Fruit fly (Drosophila melanogaster): ENCODE data around the gene Ugt37A1.
A peak's percentile ranks its signal among the peaks of the same experiment; 100 is the strongest.

The Ugt37A1 gene

DNA sequence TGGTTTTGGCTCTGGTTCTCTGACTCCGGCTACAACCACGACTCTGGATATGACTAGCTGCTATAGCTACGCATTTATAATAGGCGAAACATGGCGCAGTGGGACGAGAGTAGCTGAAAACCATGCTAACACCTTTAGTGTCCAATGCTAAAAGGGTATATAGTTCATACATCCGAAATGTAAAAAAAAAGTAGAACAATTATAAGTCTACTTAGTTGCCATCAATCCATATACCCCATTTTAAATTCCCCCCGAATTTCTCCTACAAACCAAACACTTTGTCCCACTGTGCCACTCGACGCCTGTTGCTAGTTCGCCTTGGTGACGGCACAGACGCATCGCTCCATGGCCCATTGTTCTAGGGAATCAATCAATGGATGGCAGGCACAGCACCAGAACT, 47.6 kb downstream of the Ugt37A1 start (continued):
- TF ChIP-seq Dll (GFP tag; IDR thresholded peaks at IDR 0.05; ENCODE audit: partially characterized antibody): no peak
- TF ChIP-seq grn (GFP tag; optimal IDR thresholded peaks at IDR 0.05): no peak
- no peak for TF ChIP-seq Tbp (GFP tag; optimal IDR thresholded peaks at IDR 0.05)
- TF ChIP-seq disco-r (GFP tag; optimal IDR thresholded peaks at IDR 0.05): no peak
- TF ChIP-seq fd102C (GFP tag; optimal IDR thresholded peaks at IDR 0.05): no peak
- peak; percentile 39 for TF ChIP-seq dm (GFP tag; optimal IDR thresholded peaks at IDR 0.05)
- peak; percentile 35 for TF ChIP-seq Mad (GFP tag; optimal IDR thresholded peaks at IDR 0.05)
- peak; percentile 37 for TF ChIP-seq CG15601 (tag; optimal IDR thresholded peaks at IDR 0.05)
- peak; percentile 13 for TF ChIP-seq pros (GFP tag; optimal IDR thresholded peaks at IDR 0.05)
- peak; percentile 19 for TF ChIP-seq caup (GFP tag; optimal IDR thresholded peaks at IDR 0.05; ENCODE audit: severe bottlenecking)
- no peak for TF ChIP-seq gro (GFP tag; optimal IDR thresholded peaks at IDR 0.05)
- no peak for TF ChIP-seq sqz (GFP tag; optimal IDR thresholded peaks at IDR 0.05)
- TF ChIP-seq Optix (GFP tag; IDR thresholded peaks at IDR 0.05): peak; percentile 69; the same call in 2 of the 3 replicates
- peak; percentile 31 for TF ChIP-seq CTCF (GFP tag; optimal IDR thresholded peaks at IDR 0.05)
- TF ChIP-seq CG8478 (optimal IDR thresholded peaks at IDR 0.05): no peak
- TF ChIP-seq Neu2 (GFP tag; optimal IDR thresholded peaks at IDR 0.05; ENCODE audit: borderline replicate concordance): no peak
- TF ChIP-seq CG13624 (GFP tag; optimal IDR thresholded peaks at IDR 0.05): peak; percentile 81
- TF ChIP-seq gsb-n (tag; optimal IDR thresholded peaks at IDR 0.05): peak; percentile 53
- no peak for TF ChIP-seq pita (GFP tag; optimal IDR thresholded peaks at IDR 0.05)
- peak; percentile 84 for TF ChIP-seq nmo (GFP tag; optimal IDR thresholded peaks at IDR 0.05)
- no peak for TF ChIP-seq tll (GFP tag; optimal IDR thresholded peaks at IDR 0.05)
- TF ChIP-seq CG16815 (GFP tag; optimal IDR thresholded peaks at IDR 0.05): peak; percentile 57
- no peak for TF ChIP-seq ato (GFP tag; IDR thresholded peaks at IDR 0.05; ENCODE audit: partially characterized antibody)
- TF ChIP-seq chm (GFP tag; IDR thresholded peaks at IDR 0.05): 0 out of 2 replicates have a peak, but pooled peaks have one; percentile 59
- no peak for TF ChIP-seq HLHmδ (GFP tag; optimal IDR thresholded peaks at IDR 0.05)
- peak; percentile 6 for TF ChIP-seq CG3163 (GFP tag; optimal IDR thresholded peaks at IDR 0.05)
- TF ChIP-seq Nf-YA (GFP tag; IDR thresholded peaks at IDR 0.05): 0 out of 2 replicates have a peak, but pooled peaks have one; percentile 45
- TF ChIP-seq dmrt11E (tag; optimal IDR thresholded peaks at IDR 0.05): peak; percentile 69
- no peak for TF ChIP-seq hb (GFP tag; IDR thresholded peaks at IDR 0.05; ENCODE audit: partially characterized antibody)
- TF ChIP-seq CG10274 (GFP tag; optimal IDR thresholded peaks at IDR 0.05): peak; percentile 58
- peak; percentile 64 for TF ChIP-seq eyg (GFP tag; optimal IDR thresholded peaks at IDR 0.05)
- no peak for TF ChIP-seq pfk (GFP tag; optimal IDR thresholded peaks at IDR 0.05)
- TF ChIP-seq Oaz (GFP tag; IDR thresholded peaks at IDR 0.05): no peak
- TF ChIP-seq TFAM (GFP tag; optimal IDR thresholded peaks at IDR 0.05): peak; percentile 24
- TF ChIP-seq jumu (GFP tag; optimal IDR thresholded peaks at IDR 0.05): peak; percentile 55
- TF ChIP-seq CG6765 (GFP tag; optimal IDR thresholded peaks at IDR 0.05): peak; percentile 41
- peak; percentile 41 for TF ChIP-seq CG10147 (GFP tag; optimal IDR thresholded peaks at IDR 0.05)
- TF ChIP-seq CG43689 (GFP tag; IDR thresholded peaks at IDR 0.05): 0 out of 2 replicates have a peak, but pooled peaks have one; percentile 19
- TF ChIP-seq CG13123 (GFP tag; optimal IDR thresholded peaks at IDR 0.05): peak; percentile 23
- TF ChIP-seq Hr51 (GFP tag; optimal IDR thresholded peaks at IDR 0.05): peak; percentile 15 to 55
- no peak for TF ChIP-seq sc (optimal IDR thresholded peaks at IDR 0.05)
- peak; percentile 52 for TF ChIP-seq sc (GFP tag; optimal IDR thresholded peaks at IDR 0.05)
- no peak for TF ChIP-seq CG7745 (tag; optimal IDR thresholded peaks at IDR 0.05)
- TF ChIP-seq CG32772 (GFP tag; IDR thresholded peaks at IDR 0.05): no peak
- peak; percentile 36 for TF ChIP-seq kah (GFP tag; optimal IDR thresholded peaks at IDR 0.05)
- peak; percentile 77 for TF ChIP-seq CG7357 (GFP tag; IDR thresholded peaks at IDR 0.05)
- no peak for TF ChIP-seq CG17912 (GFP tag; optimal IDR thresholded peaks at IDR 0.05)
- TF ChIP-seq bigmax (GFP tag; optimal IDR thresholded peaks at IDR 0.05): no peak
- peak; percentile 9 for TF ChIP-seq tx (GFP tag; optimal IDR thresholded peaks at IDR 0.05)
- TF ChIP-seq cwo (GFP tag; optimal IDR thresholded peaks at IDR 0.05): peak; percentile 76
- peak; percentile 38 for TF ChIP-seq nerfin-1 (tag; optimal IDR thresholded peaks at IDR 0.05)

Measured in whole organism, embryonic.